Worm (Caenorhabditis elegans) whole organism, young adult: Measurements from ENCODE around the gene C42C1.19.

Experiments
- B0035.1 ChIP-seq: sonication (generic microtip); optimal IDR thresholded peaks from 2 replicates; lab custom pipeline; 2016; ENCODE audit warnings: missing genetic modification characterization, mild to moderate bottlenecking, missing compliant biosample characterization, missing genotype, missing genetic modification reagents
- C17E4.6 ChIP-seq: fragments of 200-800 bp; sonication (Bioruptor generic); IDR thresholded peaks from 2 replicates; pipeline ENCODE4 v1.3.6; 2022; ENCODE audit warnings: missing genetic modification reagents, missing genetic modification characterization, missing compliant biosample characterization
- F23B12.7 ChIP-seq: sonication (generic microtip); optimal IDR thresholded peaks from 2 replicates; lab custom pipeline; 2017; ENCODE audit warnings: missing genetic modification characterization, mild to moderate bottlenecking, missing compliant biosample characterization, antibody characterized with exemption, moderate library complexity; ENCODE audit not compliant: insufficient read depth
- F33H1.4 ChIP-seq: fragments of 200-800 bp; sonication (Bioruptor generic); IDR thresholded peaks from 2 replicates; pipeline ENCODE4 v1.3.6; 2022; ENCODE audit warnings: missing genetic modification reagents, missing genetic modification characterization, missing compliant biosample characterization
- F55B11.4 ChIP-seq: sonication (generic microtip); optimal IDR thresholded peaks from 2 replicates; lab custom pipeline; 2016; ENCODE audit warnings: missing compliant biosample characterization, missing genetic modification characterization, borderline replicate concordance; ENCODE audit not compliant: insufficient read depth
- F57A8.1 ChIP-seq: fragments of 200-800 bp; sonication (Bioruptor generic); optimal IDR thresholded peaks from 2 replicates; lab custom pipeline; 2018; ENCODE audit warnings: mild to moderate bottlenecking, missing genetic modification characterization, moderate library complexity, missing compliant biosample characterization
- Y79H2A.3 ChIP-seq: fragments of 200-800 bp; sonication (Bioruptor generic); conservative IDR thresholded peaks from 2 replicates; pipeline ENCODE4 v1.3.6; 2022; ENCODE audit warnings: missing genetic modification reagents, missing genetic modification characterization, missing compliant biosample characterization
- akir-1 ChIP-seq: fragments of 200-800 bp; sonication (Bioruptor generic); optimal IDR thresholded peaks from 2 replicates; lab custom pipeline; 2018; ENCODE audit warnings: mild to moderate bottlenecking, missing genetic modification characterization, moderate library complexity, missing compliant biosample characterization
- aptf-2 ChIP-seq: fragments of 200-800 bp; sonication (Bioruptor generic); conservative IDR thresholded peaks from 2 replicates; pipeline ENCODE4 v1.3.6; 2022; ENCODE audit warnings: missing genetic modification reagents, missing genetic modification characterization, missing compliant biosample characterization
- atf-7 ChIP-seq: sonication (generic microtip); optimal IDR thresholded peaks from 2 replicates; lab custom pipeline; 2017; ENCODE audit warnings: mild to moderate bottlenecking, missing genetic modification characterization, missing compliant biosample characterization
- attf-6 ChIP-seq: fragments of 200-800 bp; sonication (Bioruptor generic); IDR thresholded peaks from 2 replicates; pipeline ENCODE4 v1.3.6; 2022; ENCODE audit warnings: missing genetic modification reagents, missing genetic modification characterization, missing compliant biosample characterization
- cebp-1 ChIP-seq, 2 experiments: fragments of 200-800 bp in 1 of 2; sonication (Bioruptor generic) in 1 of 2; sonication (generic microtip) in 1 of 2; IDR thresholded peaks in 1 of 2; optimal IDR thresholded peaks in 1 of 2; 2 replicates each; pipeline versions ENCODE4 v1.3.6 to Lab custom; 2017 to 2022; ENCODE audit warnings: missing compliant biosample characterization in 2 of 2, missing genetic modification characterization in 2 of 2, mild to moderate bottlenecking in 1 of 2, missing genetic modification reagents in 1 of 2, moderate library complexity in 1 of 2
- cebp-2 ChIP-seq: fragments of 200-800 bp; sonication (Bioruptor generic); IDR thresholded peaks from 2 replicates; pipeline ENCODE4 v1.3.6; 2022; ENCODE audit warnings: missing genetic modification characterization, missing compliant biosample characterization
- ceh-27 ChIP-seq: fragments of 200-800 bp; sonication (Bioruptor generic); optimal IDR thresholded peaks from 2 replicates; lab custom pipeline; 2018; ENCODE audit warnings: mild to moderate bottlenecking, missing genetic modification characterization, moderate library complexity, missing compliant biosample characterization
- ceh-91 ChIP-seq: fragments of 200-800 bp; sonication (Bioruptor generic); IDR thresholded peaks from 2 replicates; pipeline ENCODE4 v1.3.6; 2022; ENCODE audit warnings: missing genetic modification reagents, missing genetic modification characterization, missing compliant biosample characterization
- egl-44 ChIP-seq: fragments of 200-800 bp; sonication (Bioruptor generic); IDR thresholded peaks from 2 replicates; pipeline ENCODE4 v1.3.6; 2022; ENCODE audit warnings: missing genetic modification reagents, missing genetic modification characterization, missing compliant biosample characterization
- egrh-3 ChIP-seq: fragments of 200-800 bp; sonication (Bioruptor generic); IDR thresholded peaks from 2 replicates; pipeline ENCODE4 v1.3.6; 2022; ENCODE audit warnings: missing genetic modification reagents, missing genetic modification characterization, missing compliant biosample characterization
- fkh-3 ChIP-seq: sonication (generic microtip); optimal IDR thresholded peaks from 2 replicates; lab custom pipeline; 2016; ENCODE audit warnings: mild to moderate bottlenecking, missing genetic modification characterization, missing compliant biosample characterization
- gei-17 ChIP-seq: fragments of 200-800 bp; sonication (Bioruptor generic); optimal IDR thresholded peaks from 2 replicates; lab custom pipeline; 2018; ENCODE audit warnings: mild to moderate bottlenecking, missing genetic modification characterization, missing compliant biosample characterization
- hlh-12 ChIP-seq: sonication (generic microtip); optimal IDR thresholded peaks from 2 replicates; lab custom pipeline; 2016; ENCODE audit warnings: missing genetic modification characterization, missing compliant biosample characterization
- lag-1 ChIP-seq: fragments of 200-800 bp; sonication (Bioruptor generic); IDR thresholded peaks from 2 replicates; pipeline ENCODE4 v1.3.6; 2022; ENCODE audit warnings: missing genetic modification reagents, missing genetic modification characterization, missing compliant biosample characterization
- lin-54 ChIP-seq: fragments of 200-800 bp; sonication (Bioruptor generic); optimal IDR thresholded peaks from 2 replicates; lab custom pipeline; 2018; ENCODE audit warnings: mild to moderate bottlenecking, missing genetic modification characterization, missing compliant biosample characterization
- mel-28 ChIP-seq: sonication (generic microtip); optimal IDR thresholded peaks from 2 replicates; lab custom pipeline; 2016; ENCODE audit warnings: borderline replicate concordance, mild to moderate bottlenecking, missing genetic modification characterization, missing compliant biosample characterization
- nfya-2 ChIP-seq: fragments of 200-800 bp; sonication (Bioruptor generic); IDR thresholded peaks from 2 replicates; pipeline ENCODE4 v1.3.6; 2022; ENCODE audit warnings: missing genetic modification reagents, missing genetic modification characterization, missing compliant biosample characterization
- nfyb-1 ChIP-seq: fragments of 200-800 bp; sonication (Bioruptor generic); IDR thresholded peaks from 2 replicates; pipeline ENCODE4 v1.3.6; 2022; ENCODE audit warnings: missing genetic modification reagents, missing genetic modification characterization, missing compliant biosample characterization
- nhr-80 ChIP-seq: sonication (generic microtip); optimal IDR thresholded peaks from 2 replicates; lab custom pipeline; 2016; ENCODE audit warnings: missing genetic modification characterization, missing compliant biosample characterization
- pha-4 ChIP-seq: fragments of 150-350 bp; sonication (generic microtip); optimal IDR thresholded peaks from 2 replicates; lab custom pipeline; 2014; ENCODE audit warnings: missing biosample characterization, missing genetic modification reagents, missing genetic modification characterization
- sea-2 ChIP-seq: fragments of 200-800 bp; sonication (Bioruptor generic); IDR thresholded peaks from 2 replicates; pipeline ENCODE4 v1.3.6; 2022; ENCODE audit warnings: missing genetic modification characterization, missing compliant biosample characterization
- snpc-3.4 ChIP-seq: sonication (generic microtip); optimal IDR thresholded peaks from 2 replicates; lab custom pipeline; 2017; ENCODE audit warnings: missing genetic modification characterization, mild to moderate bottlenecking, missing compliant biosample characterization, antibody characterized with exemption, moderate library complexity, missing genotype, missing genetic modification reagents
- tbp1 ChIP-seq: fragments of 200-800 bp; sonication (Bioruptor generic); optimal IDR thresholded peaks from 2 replicates; lab custom pipeline; 2018; ENCODE audit warnings: mild to moderate bottlenecking, missing genetic modification characterization, missing compliant biosample characterization
- tbx-9 ChIP-seq: sonication (generic microtip); optimal IDR thresholded peaks from 2 replicates; lab custom pipeline; 2016; ENCODE audit warnings: borderline replicate concordance, missing genetic modification characterization, inconsistent platforms, missing compliant biosample characterization
- unc-62 ChIP-seq: fragments of 150-350 bp; optimal IDR thresholded peaks from 2 replicates; lab custom pipeline; 2014; ENCODE audit warnings: missing biosample characterization, missing genetic modification reagents, missing genetic modification characterization
- ztf-18 ChIP-seq: sonication (generic microtip); optimal IDR thresholded peaks from 2 replicates; lab custom pipeline; 2016; ENCODE audit warnings: missing genotype, mild to moderate bottlenecking, missing genetic modification characterization, missing compliant biosample characterization

Gene C42C1.19

DNA sequence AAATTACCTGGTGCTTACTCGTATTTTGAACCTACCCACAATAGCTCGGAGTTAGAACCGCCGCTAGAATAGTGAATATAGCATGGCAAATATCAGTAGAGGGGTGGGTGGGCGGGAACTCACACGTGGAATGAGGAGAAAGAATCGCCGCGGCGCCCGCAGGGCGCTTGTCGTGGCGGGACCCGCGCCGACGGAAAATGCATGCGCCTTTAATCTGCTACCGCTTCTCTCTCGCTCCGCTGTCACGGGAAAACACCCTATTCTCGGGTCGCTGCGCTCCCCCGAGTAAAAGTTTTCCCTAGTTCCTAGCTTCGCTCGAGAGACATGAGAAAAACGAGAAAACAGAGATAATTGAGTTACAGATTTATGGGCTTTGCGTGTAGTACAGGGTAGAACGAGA is 12.2 kb downstream of the C42C1.19 start:
- TF ChIP-seq egrh-3 (GFP tag; lab: Robert Waterston, UW), result peak; percentile 66; the same call in 1 of the 2 replicates
- TF ChIP-seq cebp-2 (GFP tag; lab: Robert Waterston, UW), result peak; percentile 74; the same call in 1 of the 2 replicates

DNA sequence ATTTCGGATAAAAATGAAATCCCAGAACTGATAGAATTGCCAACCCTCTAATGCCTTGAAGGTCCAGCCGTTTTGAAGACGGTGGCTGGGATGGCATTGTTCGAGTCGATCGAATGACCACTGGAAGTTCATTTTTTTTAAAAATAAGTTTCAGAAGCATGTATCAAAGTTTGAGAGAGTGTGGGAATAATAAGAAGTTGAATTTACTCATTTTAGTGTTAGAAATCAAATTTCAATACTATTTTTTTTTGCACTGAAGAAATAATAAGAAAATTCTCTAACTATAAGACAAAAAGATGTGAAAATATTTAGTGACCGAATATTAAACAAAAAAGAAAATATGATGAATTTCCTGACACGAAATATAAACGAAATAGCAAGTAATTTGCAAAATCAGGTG is 18.6 kb downstream of the C42C1.19 start, which contains the start of gene oac-59:
TSS of gene oac-59 (minus strand) at position 101 of the 400 bp plus-strand sequence.
- TF ChIP-seq ceh-27 (GFP tag; lab: Kevin White, UChicago), result no peak
- no peak for TF ChIP-seq egrh-3 (GFP tag; lab: Robert Waterston, UW)
- TF ChIP-seq F33H1.4 (GFP tag; lab: Robert Waterston, UW), result no peak
- TF ChIP-seq ceh-91 (GFP tag; lab: Robert Waterston, UW), result no peak
- no peak for TF ChIP-seq F23B12.7 (tag; lab: Kevin White, UChicago)
- TF ChIP-seq atf-7, result no peak
- TF ChIP-seq hlh-12 (tag; lab: Kevin White, UChicago), result no peak
- TF ChIP-seq akir-1 (GFP tag; lab: Kevin White, UChicago), result no peak
- no peak for TF ChIP-seq C17E4.6 (GFP tag; lab: Robert Waterston, UW)
- TF ChIP-seq sea-2 (GFP tag; lab: Robert Waterston, UW), result no peak
- TF ChIP-seq gei-17 (GFP tag; lab: Kevin White, UChicago), result no peak
- TF ChIP-seq Y79H2A.3 (GFP tag; lab: Robert Waterston, UW), result no peak
- TF ChIP-seq ztf-18 (tag; lab: Kevin White, UChicago), result no peak
- no peak for TF ChIP-seq nfyb-1 (GFP tag; lab: Robert Waterston, UW)
- TF ChIP-seq B0035.1 (tag; lab: Kevin White, UChicago), result no peak

DNA sequence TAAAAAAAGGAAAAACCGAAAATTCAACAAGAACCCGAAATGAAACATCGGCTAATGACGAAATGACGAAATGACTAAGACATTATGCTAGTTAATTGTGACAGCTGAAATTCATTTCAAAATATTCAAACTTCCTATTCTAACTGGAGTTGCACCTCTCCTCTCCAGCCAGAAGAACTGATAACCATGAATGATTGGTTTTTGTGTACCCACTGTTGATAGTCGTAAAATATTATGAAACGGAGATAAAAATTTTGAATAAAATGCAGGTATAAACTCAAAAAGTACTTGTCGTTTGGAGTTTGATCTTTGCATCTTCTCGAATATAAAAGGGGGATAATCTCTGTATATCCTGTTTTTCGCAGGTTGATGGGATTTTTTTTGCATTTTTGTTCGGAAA is 20.3 kb downstream of the C42C1.19 start:
- TF ChIP-seq attf-6 (GFP tag; lab: Robert Waterston, UW), result no peak
- TF ChIP-seq F55B11.4 (tag; lab: Kevin White, UChicago), result no peak
- TF ChIP-seq fkh-3 (tag; lab: Kevin White, UChicago), result no peak
- TF ChIP-seq mel-28 (tag; lab: Kevin White, UChicago), result no peak
- TF ChIP-seq cebp-2 (GFP tag; lab: Robert Waterston, UW), result no peak
- no peak for TF ChIP-seq gei-17 (GFP tag; lab: Kevin White, UChicago)
- TF ChIP-seq F57A8.1 (GFP tag; lab: Kevin White, UChicago), result no peak
- TF ChIP-seq nhr-80 (tag; lab: Kevin White, UChicago), result peak; percentile 66
- TF ChIP-seq cebp-1 (GFP tag; IDR thresholded peaks at IDR 0.05; lab: Robert Waterston, UW), result no peak
- TF ChIP-seq cebp-1 (tag; optimal IDR thresholded peaks at IDR 0.05; lab: Kevin White, UChicago), result peak; percentile 59
- TF ChIP-seq snpc-3.4 (tag; lab: Kevin White, UChicago), result no peak
- TF ChIP-seq, all 124 proteins: peak for 2

DNA sequence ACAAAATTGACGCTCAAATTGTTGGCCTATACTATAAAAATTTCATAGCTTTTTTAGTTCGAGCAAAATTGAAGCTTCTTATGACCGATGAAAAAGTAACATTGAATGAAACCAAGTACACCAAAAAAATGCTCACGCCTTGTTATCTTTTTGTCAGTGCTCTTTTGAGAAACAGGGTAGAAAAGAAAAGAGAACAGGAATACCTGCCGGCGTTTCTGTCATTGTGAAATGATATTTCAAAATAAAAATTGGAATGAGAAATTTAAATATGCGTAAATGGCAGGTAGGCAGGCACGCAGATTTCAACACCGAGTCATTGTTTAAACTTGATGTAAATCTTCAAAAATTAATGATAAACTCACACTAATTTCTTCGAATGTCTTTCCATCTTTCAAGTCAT is 22.2 kb downstream of the C42C1.19 start:
- TF ChIP-seq lin-54 (no peak), nfya-2 (no peak), cebp-1 (GFP tag; IDR thresholded peaks at IDR 0.05; lab: Robert Waterston, UW) (peak; percentile 53; the same call in 1 of the 2 replicates), cebp-1 (tag; optimal IDR thresholded peaks at IDR 0.05; lab: Kevin White, UChicago) (peak; percentile 76), egl-44 (GFP tag; lab: Robert Waterston, UW) (no peak), nhr-80 (tag; lab: Kevin White, UChicago) (peak; percentile 71)

DNA sequence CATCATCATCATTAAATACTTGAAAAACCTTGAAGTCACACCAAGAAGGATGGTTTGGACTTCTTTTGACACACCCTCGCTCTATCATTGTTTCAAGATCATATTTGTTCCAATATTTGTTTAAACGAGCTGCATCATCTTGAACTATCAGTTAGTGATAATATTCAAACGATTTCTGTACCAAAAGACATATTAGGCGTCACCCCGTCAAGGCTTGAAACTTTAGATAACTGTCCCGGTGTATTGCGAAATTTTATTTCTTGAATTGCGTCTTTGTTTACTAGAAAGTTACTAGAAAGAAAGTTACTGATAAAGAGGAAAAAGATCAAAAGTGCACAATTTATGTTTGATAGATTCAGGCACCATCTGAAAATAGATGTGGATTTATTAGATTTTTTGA is 23.4 kb downstream of the C42C1.19 start:
- TF ChIP-seq lag-1 (GFP tag; lab: Robert Waterston, UW), result no peak
- peak; percentile 93 for TF ChIP-seq cebp-1 (GFP tag; IDR thresholded peaks at IDR 0.05; lab: Robert Waterston, UW)
- peak; percentile 95 for TF ChIP-seq cebp-1 (tag; optimal IDR thresholded peaks at IDR 0.05; lab: Kevin White, UChicago)
- no peak for TF ChIP-seq tbx-9 (tag; lab: Kevin White, UChicago)
- TF ChIP-seq nfyb-1 (GFP tag; lab: Robert Waterston, UW), result 0 out of 2 replicates have a peak, but pooled peaks have one; percentile 26
- peak; percentile 79 for TF ChIP-seq nhr-80 (tag; lab: Kevin White, UChicago)
- TF ChIP-seq unc-62 (GFP tag; lab: Kevin White, UChicago), result peak; percentile 52
- TF ChIP-seq tbp1 (GFP tag; lab: Kevin White, UChicago), result no peak
- peak; percentile 29 for TF ChIP-seq pha-4
- TF ChIP-seq aptf-2 (GFP tag; lab: Robert Waterston, UW), result no peak
